Worm (Caenorhabditis elegans) whole organism, late embryonic: ENCODE measurements around the gene vab-7.

Source experiments
- C08G9.2 ChIP-seq: sonication (generic microtip); optimal IDR thresholded peaks from 2 replicates; lab custom pipeline; 2016; ENCODE audit warnings: mild to moderate bottlenecking, missing genetic modification characterization, moderate library complexity, missing compliant biosample characterization
- F13H6.1 ChIP-seq: sonication (generic microtip); optimal IDR thresholded peaks from 2 replicates; lab custom pipeline; 2016; ENCODE audit warnings: missing genetic modification characterization, missing compliant biosample characterization
- K09A11.1 ChIP-seq: sonication (generic microtip); optimal IDR thresholded peaks from 2 replicates; lab custom pipeline; 2017; ENCODE audit warnings: antibody characterized with exemption, mild to moderate bottlenecking, missing genetic modification characterization, missing compliant biosample characterization; ENCODE audit not compliant: insufficient read depth
- ceh-14 ChIP-seq: sonication (generic microtip); optimal IDR thresholded peaks from 2 replicates; lab custom pipeline; 2016; ENCODE audit warnings: missing genotype, missing genetic modification characterization, missing compliant biosample characterization
- ceh-18 ChIP-seq: sonication (generic microtip); optimal IDR thresholded peaks from 2 replicates; lab custom pipeline; 2016; ENCODE audit warnings: missing genetic modification characterization, missing compliant biosample characterization
- ceh-19 ChIP-seq: fragments of 200-800 bp; sonication (Bioruptor generic); optimal IDR thresholded peaks from 2 replicates; lab custom pipeline; 2018; ENCODE audit warnings: mild to moderate bottlenecking, missing genetic modification characterization, missing compliant biosample characterization
- ceh-2 ChIP-seq: sonication (generic microtip); optimal IDR thresholded peaks from 2 replicates; lab custom pipeline; 2016; ENCODE audit warnings: missing genotype, missing genetic modification characterization, missing compliant biosample characterization
- ceh-30 ChIP-seq: fragments of 150-350 bp; optimal IDR thresholded peaks from 2 replicates; lab custom pipeline; 2014; ENCODE audit warnings: missing biosample characterization, missing genetic modification characterization
- ceh-31 ChIP-seq: sonication (generic microtip); optimal IDR thresholded peaks from 2 replicates; lab custom pipeline; 2016; ENCODE audit warnings: missing genetic modification characterization, missing compliant biosample characterization
- ceh-45 ChIP-seq: fragments of 200-800 bp; sonication (Bioruptor generic); IDR thresholded peaks from 2 replicates; pipeline ENCODE4 v1.3.6; 2022; ENCODE audit warnings: missing genetic modification reagents, missing genetic modification characterization, missing compliant biosample characterization
- ceh-48 ChIP-seq: sonication (generic microtip); optimal IDR thresholded peaks from 2 replicates; lab custom pipeline; 2016; ENCODE audit warnings: missing genetic modification characterization, inconsistent platforms, missing compliant biosample characterization
- che-1 ChIP-seq: sonication (generic microtip); optimal IDR thresholded peaks from 2 replicates; lab custom pipeline; 2016; ENCODE audit warnings: mild to moderate bottlenecking, missing genetic modification characterization, missing compliant biosample characterization
- dmd-4 ChIP-seq: sonication (generic microtip); optimal IDR thresholded peaks from 2 replicates; lab custom pipeline; 2016; ENCODE audit warnings: borderline replicate concordance, missing genetic modification characterization, missing compliant biosample characterization
- dve-1 ChIP-seq: sonication (generic microtip); optimal IDR thresholded peaks from 2 replicates; lab custom pipeline; 2017; ENCODE audit warnings: antibody characterized with exemption, mild to moderate bottlenecking, missing genetic modification characterization, missing compliant biosample characterization
- elt-4 ChIP-seq: sonication (generic microtip); optimal IDR thresholded peaks from 2 replicates; lab custom pipeline; 2016; ENCODE audit warnings: missing genetic modification characterization, missing compliant biosample characterization
- ets-4 ChIP-seq: sonication (generic microtip); optimal IDR thresholded peaks from 2 replicates; lab custom pipeline; 2016; ENCODE audit warnings: missing genetic modification characterization, missing compliant biosample characterization
- eyg-1 ChIP-seq: sonication (generic microtip); optimal IDR thresholded peaks from 2 replicates; lab custom pipeline; 2016; ENCODE audit warnings: missing genotype, missing genetic modification characterization, missing compliant biosample characterization
- fax-1 ChIP-seq: sonication (generic microtip); optimal IDR thresholded peaks from 2 replicates; lab custom pipeline; 2016; ENCODE audit warnings: missing genotype, missing genetic modification characterization, missing compliant biosample characterization
- fkh-10 ChIP-seq: fragments of 150-350 bp; optimal IDR thresholded peaks from 2 replicates; lab custom pipeline; 2014; ENCODE audit warnings: missing biosample characterization, missing genetic modification reagents, missing genetic modification characterization
- hlh-13 ChIP-seq: fragments of 200-800 bp; sonication (Bioruptor generic); optimal IDR thresholded peaks from 2 replicates; lab custom pipeline; 2018; ENCODE audit warnings: mild to moderate bottlenecking, missing genetic modification characterization, missing compliant biosample characterization
- hlh-15 ChIP-seq: sonication (generic microtip); optimal IDR thresholded peaks from 2 replicates; lab custom pipeline; 2016; ENCODE audit warnings: missing genetic modification characterization, missing compliant biosample characterization
- hlh-30 ChIP-seq: sonication (generic microtip); optimal IDR thresholded peaks from 2 replicates; lab custom pipeline; 2017; ENCODE audit warnings: antibody characterized with exemption, missing genetic modification characterization, missing compliant biosample characterization; ENCODE audit not compliant: insufficient read depth
- hlh-6 ChIP-seq: sonication (generic microtip); optimal IDR thresholded peaks from 2 replicates; lab custom pipeline; 2016; ENCODE audit warnings: missing genotype, missing genetic modification characterization, missing compliant biosample characterization
- lim-6 ChIP-seq: sonication (generic microtip); optimal IDR thresholded peaks from 2 replicates; lab custom pipeline; 2016; ENCODE audit warnings: missing genetic modification characterization, missing compliant biosample characterization
- mec-3 ChIP-seq: sonication (generic microtip); optimal IDR thresholded peaks from 2 replicates; lab custom pipeline; 2016; ENCODE audit warnings: borderline replicate concordance, missing genetic modification characterization, missing compliant biosample characterization
- odd-2 ChIP-seq: sonication (generic microtip); optimal IDR thresholded peaks from 2 replicates; lab custom pipeline; 2017; ENCODE audit warnings: antibody characterized with exemption, mild to moderate bottlenecking, missing genetic modification characterization, missing compliant biosample characterization
- pat-9 ChIP-seq: fragments of 200-800 bp; sonication (Bioruptor generic); optimal IDR thresholded peaks from 2 replicates; lab custom pipeline; 2018; ENCODE audit warnings: mild to moderate bottlenecking, missing genetic modification characterization, moderate library complexity, missing compliant biosample characterization
- pax-1 ChIP-seq: fragments of 150-350 bp; optimal IDR thresholded peaks from 2 replicates; lab custom pipeline; 2014; ENCODE audit warnings: missing biosample characterization, missing genetic modification characterization
- pha-4 ChIP-seq: fragments of 150-350 bp; optimal IDR thresholded peaks from 2 replicates; lab custom pipeline; 2018; ENCODE audit warnings: missing biosample characterization, missing genetic modification reagents, missing genetic modification characterization
- pros-1 ChIP-seq: fragments of 150-350 bp; optimal IDR thresholded peaks from 2 replicates; lab custom pipeline; 2014; ENCODE audit warnings: missing biosample characterization, missing genetic modification reagents, missing genetic modification characterization
- ref-2 ChIP-seq: sonication (generic microtip); optimal IDR thresholded peaks from 2 replicates; lab custom pipeline; 2016; ENCODE audit warnings: missing genetic modification characterization, missing compliant biosample characterization
- sdc-2 ChIP-seq: sonication (generic microtip); optimal IDR thresholded peaks from 2 replicates; lab custom pipeline; 2016; ENCODE audit warnings: missing genotype, missing genetic modification characterization, missing compliant biosample characterization
- syd-9 ChIP-seq: sonication (generic microtip); optimal IDR thresholded peaks from 2 replicates; lab custom pipeline; 2016; ENCODE audit warnings: mild to moderate bottlenecking, missing genetic modification characterization, moderate library complexity, missing compliant biosample characterization
- tbx-2 ChIP-seq: sonication (generic microtip); optimal IDR thresholded peaks from 2 replicates; lab custom pipeline; 2016; ENCODE audit warnings: missing genetic modification characterization, missing compliant biosample characterization
- unc-3 ChIP-seq, 2 experiments: fragments of 200-800 bp in 1 of 2; sonication (Bioruptor generic) in 1 of 2; sonication (generic microtip) in 1 of 2; conservative IDR thresholded peaks in 1 of 2; optimal IDR thresholded peaks in 1 of 2; 2 replicates each; pipeline versions ENCODE4 v1.3.6 to Lab custom; 2016 to 2022; ENCODE audit warnings: missing compliant biosample characterization in 2 of 2, missing genetic modification characterization in 2 of 2, missing genetic modification reagents in 1 of 2
- unc-86 ChIP-seq: sonication (generic microtip); optimal IDR thresholded peaks from 2 replicates; lab custom pipeline; 2016; ENCODE audit warnings: missing genetic modification characterization, missing compliant biosample characterization
- zip-5 ChIP-seq: sonication (generic microtip); optimal IDR thresholded peaks from 2 replicates; lab custom pipeline; 2016; ENCODE audit warnings: missing genetic modification characterization, missing compliant biosample characterization
- ztf-16 ChIP-seq: sonication (generic microtip); optimal IDR thresholded peaks from 2 replicates; lab custom pipeline; 2017; ENCODE audit warnings: missing genetic modification characterization, missing compliant biosample characterization

vab-7 gene

ce11 chrIII:10911160-10911559 is 9.0 kb upstream of the vab-7 start, which contains the start of gene cut-6:
Gene cut-6, plus strand, starts transcription at chrIII:10911460.
- no peak for TF ChIP-seq ref-2 (tag; lab: Kevin White, UChicago)
- no peak for TF ChIP-seq sdc-2 (tag; lab: Kevin White, UChicago)
- no peak for TF ChIP-seq hlh-6 (tag; lab: Kevin White, UChicago)
- TF ChIP-seq lim-6 (tag; lab: Kevin White, UChicago) = no peak
- TF ChIP-seq ceh-45 (GFP tag; lab: Robert Waterston, UW) = no peak
- TF ChIP-seq ceh-14 = no peak
- TF ChIP-seq mec-3 (tag; lab: Kevin White, UChicago) = no peak
- TF ChIP-seq ets-4 (tag; lab: Kevin White, UChicago) = no peak
- no peak for TF ChIP-seq ceh-30 (tag; lab: Kevin White, UChicago)
- no peak for TF ChIP-seq hlh-30
- no peak for TF ChIP-seq syd-9 (tag; lab: Kevin White, UChicago)

DNA sequence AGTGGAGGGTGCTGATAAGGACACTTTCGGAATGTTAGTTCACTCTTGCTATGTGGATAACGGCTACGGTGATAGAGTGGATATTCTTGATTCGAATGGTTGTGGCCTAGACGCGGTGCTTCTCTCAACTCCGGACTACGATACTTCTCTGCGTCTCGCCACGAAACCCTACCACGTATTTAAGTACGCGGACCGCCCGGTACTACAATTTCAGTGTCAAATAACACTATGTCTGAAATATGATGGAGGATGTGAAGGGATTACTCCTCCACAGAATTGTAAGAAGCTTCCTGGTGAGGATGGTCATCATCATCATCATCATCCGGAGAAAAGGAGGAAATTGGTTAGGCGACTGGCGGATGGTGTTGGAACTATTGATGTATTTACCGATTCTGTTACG is 5.2 kb upstream of the vab-7 start:
- no peak for TF ChIP-seq dve-1 (tag; lab: Kevin White, UChicago)
- no peak for TF ChIP-seq ceh-48 (tag; lab: Kevin White, UChicago)
- TF ChIP-seq, all 69 proteins: peak for 0

DNA sequence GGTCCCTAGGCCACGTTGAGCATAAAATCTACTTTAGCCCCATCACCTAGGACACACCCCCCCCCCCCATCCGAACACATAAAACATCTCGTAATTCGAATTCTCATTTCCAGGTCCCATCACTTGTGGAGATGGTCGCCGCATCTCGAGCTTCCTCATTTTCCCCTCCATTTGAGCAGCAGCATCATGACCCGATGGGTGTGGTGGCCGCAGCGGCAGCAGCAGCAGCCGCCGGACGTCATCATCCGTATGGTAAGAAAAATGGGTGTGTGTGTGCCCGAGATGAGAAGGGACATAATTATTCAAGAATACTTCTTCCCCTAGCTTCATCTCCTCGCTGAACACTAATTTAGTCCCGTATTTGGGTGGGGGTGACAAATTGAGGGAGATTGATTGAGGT is 1.3 kb downstream of the vab-7 start:
- TF ChIP-seq ceh-45 (GFP tag; lab: Robert Waterston, UW) (0 out of 2 replicates have a peak, but pooled peaks have one; percentile 26), syd-9 (tag; lab: Kevin White, UChicago) (no peak)

DNA sequence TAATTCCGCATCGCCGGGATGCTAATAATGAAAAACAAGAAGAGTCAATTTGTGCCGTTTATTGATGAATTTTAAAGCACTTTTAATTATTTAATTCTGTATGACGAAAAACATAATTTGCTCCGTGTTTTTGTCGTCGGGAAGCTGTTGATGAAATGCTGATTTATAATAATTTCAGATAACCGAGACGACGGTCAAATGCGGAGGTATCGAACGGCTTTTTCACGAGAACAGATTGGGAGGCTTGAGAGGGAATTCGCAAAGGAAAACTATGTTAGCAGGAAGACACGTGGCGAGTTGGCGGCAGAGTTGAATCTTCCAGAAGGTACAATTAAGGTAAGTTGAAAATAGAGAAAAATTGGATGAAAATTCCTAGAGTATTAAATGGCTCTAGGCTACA is 3.4 kb downstream of the vab-7 start:
- no peak for TF ChIP-seq che-1 (tag; lab: Kevin White, UChicago)
- TF ChIP-seq, all 69 proteins: peak for 0

DNA sequence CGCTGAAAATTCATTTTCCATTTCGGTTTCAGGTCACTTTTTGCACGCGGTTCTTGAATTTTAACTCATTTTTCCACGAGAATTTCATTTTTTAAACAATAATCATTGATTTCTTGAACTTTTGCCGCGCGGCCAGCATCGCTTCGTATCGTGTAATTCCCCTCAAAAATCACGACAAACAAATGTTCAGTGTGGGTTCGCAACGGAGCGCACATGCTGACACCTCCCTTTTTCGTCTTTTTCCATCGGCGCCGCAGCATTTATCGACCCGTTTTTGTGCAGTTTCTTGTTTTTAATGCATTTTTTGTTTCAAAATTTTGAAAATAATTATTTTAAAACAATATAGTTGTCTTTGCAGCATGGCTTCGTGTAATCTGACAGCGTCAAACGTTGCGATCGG is 10.7 kb downstream of the vab-7 start, which contains the start of gene M142.5:
M142.5 (plus strand) TSS at position 352 of the 400 bp plus-strand sequence.
- TF ChIP-seq ceh-31 (tag; lab: Kevin White, UChicago) (peak; percentile 7), tbx-2 (no peak)

ce11 chrIII:10933331-10933730 is 13.2 kb downstream of the vab-7 start, which contains the start of gene M142.8:
Gene M142.8, plus strand, starts transcription at chrIII:10933631.
- no peak for TF ChIP-seq unc-3 (GFP tag; conservative IDR thresholded peaks at IDR 0.05; lab: Robert Waterston, UW)
- no peak for TF ChIP-seq unc-3 (tag; optimal IDR thresholded peaks at IDR 0.05; lab: Kevin White, UChicago)
- TF ChIP-seq fax-1 (tag; lab: Kevin White, UChicago) = no peak
- TF ChIP-seq unc-86 (tag; lab: Kevin White, UChicago) = no peak
- no peak for TF ChIP-seq ceh-18 (tag; lab: Kevin White, UChicago)
- no peak for TF ChIP-seq dve-1 (tag; lab: Kevin White, UChicago)
- no peak for TF ChIP-seq ztf-16 (tag; lab: Kevin White, UChicago)
- no peak for TF ChIP-seq ceh-48 (tag; lab: Kevin White, UChicago)
- TF ChIP-seq pax-1 (tag; lab: Kevin White, UChicago) = no peak
- no peak for TF ChIP-seq K09A11.1 (tag; lab: Kevin White, UChicago)
- TF ChIP-seq fkh-10 = no peak
- TF ChIP-seq pros-1 (tag; lab: Kevin White, UChicago) = no peak
- no peak for TF ChIP-seq dmd-4 (tag; lab: Kevin White, UChicago)
- TF ChIP-seq, all 69 proteins: peak for 0

DNA sequence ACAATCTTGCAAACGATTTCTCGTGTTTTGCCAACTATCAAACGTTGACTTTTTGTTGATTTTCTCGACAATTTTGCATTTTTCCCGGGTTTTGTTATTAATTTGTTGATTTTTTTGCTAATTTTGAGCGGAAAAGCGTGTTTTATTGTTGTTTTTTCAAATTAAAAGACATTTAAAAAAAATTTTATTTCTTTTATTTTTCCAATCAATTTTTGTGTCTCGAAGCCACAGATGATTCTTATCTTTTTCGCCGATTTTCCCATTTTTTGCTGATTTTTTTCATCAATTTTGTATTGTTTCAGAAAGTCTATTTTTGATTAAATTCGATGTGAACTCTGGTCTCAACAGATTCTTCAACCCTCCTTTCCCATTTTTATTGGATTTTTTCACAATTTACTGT is 15.8 kb downstream of the vab-7 start, which contains the start of gene rle-1:
rle-1 (plus strand) TSS at position 301 of the 400 bp plus-strand sequence.
- no peak for TF ChIP-seq hlh-15 (tag; lab: Kevin White, UChicago)
- no peak for TF ChIP-seq elt-4 (tag; lab: Kevin White, UChicago)
- TF ChIP-seq hlh-13 (GFP tag; lab: Kevin White, UChicago) = no peak
- no peak for TF ChIP-seq F13H6.1 (tag; lab: Kevin White, UChicago)
- no peak for TF ChIP-seq che-1 (tag; lab: Kevin White, UChicago)
- no peak for TF ChIP-seq unc-3 (GFP tag; conservative IDR thresholded peaks at IDR 0.05; lab: Robert Waterston, UW)
- TF ChIP-seq unc-3 (tag; optimal IDR thresholded peaks at IDR 0.05; lab: Kevin White, UChicago) = no peak
- no peak for TF ChIP-seq ceh-19 (GFP tag; lab: Kevin White, UChicago)
- TF ChIP-seq pha-4 (tag; lab: Kevin White, UChicago) = no peak
- no peak for TF ChIP-seq ceh-2 (tag; lab: Kevin White, UChicago)
- TF ChIP-seq ceh-48 (tag; lab: Kevin White, UChicago) = no peak
- no peak for TF ChIP-seq pat-9 (tag; lab: Kevin White, UChicago)
- TF ChIP-seq eyg-1 (tag; lab: Kevin White, UChicago) = no peak
- TF ChIP-seq ceh-30 (tag; lab: Kevin White, UChicago) = no peak
- no peak for TF ChIP-seq C08G9.2
- no peak for TF ChIP-seq odd-2 (tag; lab: Kevin White, UChicago)
- no peak for TF ChIP-seq zip-5 (tag; lab: Kevin White, UChicago)
- TF ChIP-seq dve-1 (tag; lab: Kevin White, UChicago) = no peak
- TF ChIP-seq, all 69 proteins: peak for 0
